Fruit fly (Drosophila melanogaster) Kc167 (cell line): ENCODE measurements around the gene CG31663.

ENCODE experiments used
- Sin3A ChIP-seq: fragments of >200 bp; optimal IDR thresholded peaks from 2 replicates; lab custom pipeline; 2018; ENCODE audit warnings: missing external identifiers
- h ChIP-seq: fragments of >200 bp; optimal IDR thresholded peaks from 3 replicates; lab custom pipeline; 2018; ENCODE audit warnings: missing external identifiers
- insv ChIP-seq: fragments of >200 bp; optimal IDR thresholded peaks from 3 replicates; lab custom pipeline; 2018; ENCODE audit warnings: missing external identifiers
- ttk ChIP-seq: sonication (Bioruptor generic); optimal IDR thresholded peaks from 2 replicates; lab custom pipeline; 2017; ENCODE audit warnings: missing external identifiers

DNA sequence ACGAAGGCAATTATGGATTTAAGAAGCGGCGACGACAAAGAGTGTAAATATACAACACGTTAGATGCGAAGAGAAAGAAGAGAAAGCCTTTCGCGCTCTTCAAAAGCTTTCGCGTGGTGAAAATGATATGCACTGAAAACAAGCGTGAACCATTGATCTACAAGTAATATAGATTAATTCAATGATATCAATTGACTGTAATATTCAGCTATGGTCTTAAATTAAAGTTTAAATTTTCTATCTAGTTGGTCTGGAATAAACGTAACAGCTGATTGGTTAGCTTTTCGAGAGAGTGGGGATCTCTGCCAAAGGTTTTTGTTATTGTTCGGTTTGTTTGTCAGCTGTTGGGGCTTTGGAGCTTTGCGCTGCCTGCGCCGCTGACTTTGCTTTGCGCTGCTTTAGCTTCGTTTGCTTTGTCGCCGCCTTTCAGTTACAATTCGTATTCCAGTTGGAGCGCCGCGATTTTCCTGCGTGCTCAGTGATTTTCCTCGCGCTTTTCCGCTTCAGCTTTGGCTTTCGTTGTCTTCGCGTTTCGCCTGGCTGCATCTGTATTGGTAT, 30.1 kb upstream of the CG31663 start:
- TF ChIP-seq insv (no peak), Sin3A (lab: Kevin White, UChicago) (no peak), ttk (no peak), h (no peak)
